Fruit fly (Drosophila melanogaster) whole organism, larva: ENCODE measurements around the gene Hers.
A peak's percentile ranks its signal among the peaks of the same experiment; 100 is the strongest.

Source experiments
- noc ChIP-seq: fragments of 200-800 bp; sonication (Bioruptor generic); optimal IDR thresholded peaks from 3 replicates; lab custom pipeline; 2019; ENCODE audit warnings: missing biosample characterization, mild to moderate bottlenecking, missing genetic modification characterization, moderate library complexity

Hers gene

dm6 chrX:19851095-19851988, 14.6 kb upstream of the Hers start:
- TF ChIP-seq noc (tag; lab: Kevin White, UChicago), result no peak

dm6 chrX:19851989-19852307, 14.0 kb upstream of the Hers start, which contains the start of the genes pico and Nup205:
Gene pico (minus strand): TSS chrX:19852059.
Gene Nup205 (plus strand): TSS chrX:19852214.
- TF ChIP-seq noc (tag; lab: Kevin White, UChicago), result no peak

dm6 chrX:19859331-19859730, 6.6 kb upstream of the Hers start:
- no peak for TF ChIP-seq noc (tag; lab: Kevin White, UChicago)

- no peak for TF ChIP-seq noc (tag; lab: Kevin White, UChicago)
Observed at dm6 chrX:19865389-19866144, 379 bp upstream of the Hers start, which contains the start of gene THADA. Gene THADA (minus strand): TSS chrX:19865524.

dm6 chrX:19867007-19867406, 1.1 kb downstream of the Hers start:
- TF ChIP-seq noc (tag; lab: Kevin White, UChicago), result no peak

dm6 chrX:19875059-19875458, 9.1 kb downstream of the Hers start:
- no peak for TF ChIP-seq noc (tag; lab: Kevin White, UChicago)

dm6 chrX:19875629-19876028, 9.7 kb downstream of the Hers start:
- no peak for TF ChIP-seq noc (tag; lab: Kevin White, UChicago)

- no peak for TF ChIP-seq noc (tag; lab: Kevin White, UChicago)
Observed at dm6 chrX:19876836-19877468, 11.0 kb downstream of the Hers start.

dm6 chrX:19878342-19879204, 12.6 kb downstream of the Hers start:
- TF ChIP-seq noc (tag; lab: Kevin White, UChicago), result no peak

- peak; percentile 14 for TF ChIP-seq noc (tag; lab: Kevin White, UChicago)
Observed at dm6 chrX:19884204-19884603, 18.3 kb downstream of the Hers start.

- no peak for TF ChIP-seq noc (tag; lab: Kevin White, UChicago)
Observed at dm6 chrX:19886515-19886914, 20.6 kb downstream of the Hers start.

dm6 chrX:19886936-19887934, 21.3 kb downstream of the Hers start:
- TF ChIP-seq noc (tag; lab: Kevin White, UChicago), result peak; percentile 26

dm6 chrX:19889128-19889756, 23.3 kb downstream of the Hers start:
- TF ChIP-seq noc (tag; lab: Kevin White, UChicago), result peak; percentile 55
